Worm (Caenorhabditis elegans) whole organism, early embryonic: ENCODE results near the gene D2023.1.

Experiments
- B0310.2 ChIP-seq: sonication (generic microtip); optimal IDR thresholded peaks from 2 replicates; lab custom pipeline; 2016; ENCODE audit warnings: mild to moderate bottlenecking, missing genetic modification characterization, missing compliant biosample characterization
- F13C5.2 ChIP-seq: sonication (generic microtip); optimal IDR thresholded peaks from 2 replicates; lab custom pipeline; 2017; ENCODE audit warnings: mild to moderate bottlenecking, missing genetic modification characterization, inconsistent platforms, missing compliant biosample characterization
- ama-1 ChIP-seq: fragments of 150-350 bp; optimal IDR thresholded peaks from 2 replicates; lab custom pipeline; 2014
- ets-7 ChIP-seq: sonication (generic microtip); optimal IDR thresholded peaks from 2 replicates; lab custom pipeline; 2016; ENCODE audit warnings: missing genotype, missing genetic modification characterization, missing compliant biosample characterization
- flt-1 ChIP-seq: fragments of 200-800 bp; sonication (Bioruptor generic); IDR thresholded peaks from 2 replicates; pipeline ENCODE4 v1.3.6; 2022; ENCODE audit warnings: missing genetic modification characterization, missing compliant biosample characterization
- scrt-1 ChIP-seq: fragments of 200-800 bp; sonication (Bioruptor generic); IDR thresholded peaks from 2 replicates; pipeline ENCODE4 v1.3.6; 2022; ENCODE audit warnings: missing genetic modification characterization, missing compliant biosample characterization
- sea-1 ChIP-seq: fragments of 200-800 bp; sonication (Bioruptor generic); conservative IDR thresholded peaks from 2 replicates; pipeline ENCODE4 v1.3.6; 2022; ENCODE audit warnings: missing genetic modification characterization, missing compliant biosample characterization

DNA sequence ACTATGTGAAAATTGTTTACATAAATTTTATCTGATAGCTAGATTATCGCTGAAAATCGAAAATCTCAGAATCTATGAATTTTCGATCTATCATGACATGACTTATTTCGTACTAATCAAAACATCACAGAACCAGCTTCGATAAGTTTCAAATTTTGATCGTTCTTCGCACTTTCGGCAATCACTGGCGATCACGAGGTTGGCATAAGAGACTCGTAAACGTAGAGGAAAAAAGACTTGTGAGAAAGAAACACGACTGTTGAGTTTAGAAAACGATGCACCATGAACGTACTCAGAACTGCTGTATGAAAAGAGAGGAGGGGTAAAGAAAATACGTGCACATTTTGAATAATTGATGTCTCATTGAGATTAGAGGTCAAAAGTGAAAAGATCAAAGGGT, 34.6 kb downstream of the D2023.1 start:
- no peak for TF ChIP-seq scrt-1
- TF ChIP-seq ama-1, result no peak
- no peak for TF ChIP-seq F13C5.2 (tag; lab: Kevin White, UChicago)
- TF ChIP-seq ets-7, result no peak
- no peak for TF ChIP-seq flt-1 (GFP tag; lab: Robert Waterston, UW)
- TF ChIP-seq sea-1 (GFP tag; lab: Robert Waterston, UW), result no peak
- TF ChIP-seq B0310.2 (tag; lab: Kevin White, UChicago), result no peak
